Fruit fly (Drosophila melanogaster): ENCODE measurements around the gene pico.

pico gene

dm6 chrX:19876836-19877468 lies 25.1 kb upstream of the pico start:
- no peak for TF ChIP-seq cnc (optimal IDR thresholded peaks at IDR 0.05)
- no peak for TF ChIP-seq ovo (GFP tag; optimal IDR thresholded peaks at IDR 0.05)
- TF ChIP-seq tj (GFP tag; optimal IDR thresholded peaks at IDR 0.05): no peak
- TF ChIP-seq CG7101 (tag; optimal IDR thresholded peaks at IDR 0.05): peak; percentile 44
- no peak for TF ChIP-seq CG1620 (GFP tag; optimal IDR thresholded peaks at IDR 0.05)
- no peak for TF ChIP-seq CG14711 (tag; optimal IDR thresholded peaks at IDR 0.05)
- no peak for TF ChIP-seq cic (GFP tag; optimal IDR thresholded peaks at IDR 0.05)
- TF ChIP-seq CG12768 (GFP tag; optimal IDR thresholded peaks at IDR 0.05): no peak
- TF ChIP-seq bab1 (GFP tag; optimal IDR thresholded peaks at IDR 0.05): no peak
- TF ChIP-seq Mnt (GFP tag; optimal IDR thresholded peaks at IDR 0.05): no peak
- no peak for TF ChIP-seq Clk (GFP tag; optimal IDR thresholded peaks at IDR 0.05)
- TF ChIP-seq CG33017 (tag; optimal IDR thresholded peaks at IDR 0.05): no peak
- peak; percentile 48 for TF ChIP-seq CG11617 (GFP tag; optimal IDR thresholded peaks at IDR 0.05)
- TF ChIP-seq toe (GFP tag; optimal IDR thresholded peaks at IDR 0.05): no peak
- TF ChIP-seq Crg-1 (GFP tag; optimal IDR thresholded peaks at IDR 0.05): no peak
- peak; percentile 3 for TF ChIP-seq CG7045 (GFP tag; optimal IDR thresholded peaks at IDR 0.05)
- no peak for TF ChIP-seq Hr96 (GFP tag; optimal IDR thresholded peaks at IDR 0.05)
- TF ChIP-seq pad (GFP tag; optimal IDR thresholded peaks at IDR 0.05): no peak
- TF ChIP-seq kay (GFP tag; ENCODE audit: borderline replicate concordance): no peak
- no peak for TF ChIP-seq CG5204 (GFP tag; optimal IDR thresholded peaks at IDR 0.05)

- TF ChIP-seq CG7101 (tag; optimal IDR thresholded peaks at IDR 0.05) (no peak), Clk (GFP tag; optimal IDR thresholded peaks at IDR 0.05) (no peak), pad (GFP tag; optimal IDR thresholded peaks at IDR 0.05) (no peak), CG11617 (GFP tag; optimal IDR thresholded peaks at IDR 0.05) (no peak), CG12768 (GFP tag; optimal IDR thresholded peaks at IDR 0.05) (no peak), toe (GFP tag; optimal IDR thresholded peaks at IDR 0.05) (no peak), CG1620 (GFP tag; optimal IDR thresholded peaks at IDR 0.05) (no peak), bab1 (GFP tag; optimal IDR thresholded peaks at IDR 0.05) (no peak), kay (GFP tag; ENCODE audit: borderline replicate concordance) (no peak), cnc (optimal IDR thresholded peaks at IDR 0.05) (no peak), ovo (GFP tag; optimal IDR thresholded peaks at IDR 0.05) (no peak), tj (GFP tag; optimal IDR thresholded peaks at IDR 0.05) (no peak), Hr96 (GFP tag; optimal IDR thresholded peaks at IDR 0.05) (no peak), CG5204 (GFP tag; optimal IDR thresholded peaks at IDR 0.05) (no peak), CG7045 (GFP tag; optimal IDR thresholded peaks at IDR 0.05) (no peak), cic (GFP tag; optimal IDR thresholded peaks at IDR 0.05) (no peak), CG14711 (tag; optimal IDR thresholded peaks at IDR 0.05) (no peak)
These were observed 23.8 kb upstream of the pico start for dm6 chrX:19875629-19876028.

dm6 chrX:19875059-19875458 lies 23.2 kb upstream of the pico start:
- TF ChIP-seq Hr96 (GFP tag; optimal IDR thresholded peaks at IDR 0.05) (peak; percentile 91), Clk (GFP tag; optimal IDR thresholded peaks at IDR 0.05) (peak; percentile 83), CG1620 (GFP tag; optimal IDR thresholded peaks at IDR 0.05) (peak; percentile 47), cnc (optimal IDR thresholded peaks at IDR 0.05) (no peak), CG33017 (tag; optimal IDR thresholded peaks at IDR 0.05) (peak; percentile 89), CG14711 (tag; optimal IDR thresholded peaks at IDR 0.05) (peak; percentile 73), kay (GFP tag; ENCODE audit: borderline replicate concordance) (no peak), bab1 (GFP tag; optimal IDR thresholded peaks at IDR 0.05) (no peak), CG7101 (tag; optimal IDR thresholded peaks at IDR 0.05) (peak; percentile 89), CG11617 (GFP tag; optimal IDR thresholded peaks at IDR 0.05) (peak; percentile 93), CG5204 (GFP tag; optimal IDR thresholded peaks at IDR 0.05) (peak; percentile 87), pad (GFP tag; optimal IDR thresholded peaks at IDR 0.05) (peak; percentile 64), cic (GFP tag; optimal IDR thresholded peaks at IDR 0.05) (peak; percentile 49), toe (GFP tag; optimal IDR thresholded peaks at IDR 0.05) (peak; percentile 78), Mnt (GFP tag; optimal IDR thresholded peaks at IDR 0.05) (peak; percentile 61), tj (GFP tag; optimal IDR thresholded peaks at IDR 0.05) (peak; percentile 67), ovo (GFP tag; optimal IDR thresholded peaks at IDR 0.05) (no peak), CG7045 (GFP tag; optimal IDR thresholded peaks at IDR 0.05) (peak; percentile 91), CG12768 (GFP tag; optimal IDR thresholded peaks at IDR 0.05) (peak; percentile 91), Crg-1 (GFP tag; optimal IDR thresholded peaks at IDR 0.05) (peak; percentile 58)

- TF ChIP-seq CG1620 (GFP tag; optimal IDR thresholded peaks at IDR 0.05) (no peak), ovo (GFP tag; optimal IDR thresholded peaks at IDR 0.05) (peak; percentile 83), CG33017 (tag; optimal IDR thresholded peaks at IDR 0.05) (no peak), CG5204 (GFP tag; optimal IDR thresholded peaks at IDR 0.05) (no peak), Crg-1 (GFP tag; optimal IDR thresholded peaks at IDR 0.05) (no peak), cic (GFP tag; optimal IDR thresholded peaks at IDR 0.05) (no peak), Clk (GFP tag; optimal IDR thresholded peaks at IDR 0.05) (no peak), pad (GFP tag; optimal IDR thresholded peaks at IDR 0.05) (peak; percentile 84), tj (GFP tag; optimal IDR thresholded peaks at IDR 0.05) (no peak), kay (GFP tag; ENCODE audit: borderline replicate concordance) (no peak), CG12768 (GFP tag; optimal IDR thresholded peaks at IDR 0.05) (no peak)
These were observed 15.1 kb upstream of the pico start for dm6 chrX:19867007-19867406.

- TF ChIP-seq CG5204 (GFP tag; optimal IDR thresholded peaks at IDR 0.05) (no peak), tj (GFP tag; optimal IDR thresholded peaks at IDR 0.05) (peak; percentile 28)
These were observed 14.5 kb upstream of the pico start, which contains the start of gene Hers for dm6 chrX:19866145-19866972. Gene Hers (plus strand): TSS chrX:19866146.
